Worm (Caenorhabditis elegans): Measurements from ENCODE around the gene nbs-1.

DNA sequence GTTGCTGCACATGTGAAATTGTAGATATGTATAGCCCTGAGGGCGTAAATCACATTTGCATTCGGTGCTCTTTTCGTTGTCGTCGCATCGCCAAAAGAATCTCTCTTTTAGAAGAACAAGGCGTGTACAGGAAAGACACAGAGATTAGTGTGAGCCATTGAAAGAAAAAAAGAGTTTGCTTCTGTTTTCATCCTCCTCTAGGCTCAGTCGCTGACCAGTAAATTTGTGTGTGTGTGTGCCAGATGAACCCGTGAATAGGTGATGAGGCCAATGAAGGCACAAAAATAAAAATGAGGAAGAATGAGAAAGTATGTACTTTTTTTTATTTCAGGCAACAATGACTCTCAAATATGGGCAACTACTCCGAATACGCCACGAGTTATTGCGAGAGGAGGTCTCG lies 16.1 kb upstream of the nbs-1 start, which contains the start of gene mat-2:
- TF ChIP-seq F26F4.8 (GFP tag; conservative IDR thresholded peaks at IDR 0.05), result no peak
- TF ChIP-seq skn-1 (tag; optimal IDR thresholded peaks at IDR 0.05), result no peak
- no peak for TF ChIP-seq nhr-77 (tag; optimal IDR thresholded peaks at IDR 0.05)
- no peak for TF ChIP-seq pqm-1 (tag; optimal IDR thresholded peaks at IDR 0.05)
- TF ChIP-seq jun-1 (tag; optimal IDR thresholded peaks at IDR 0.05), result no peak
- TF ChIP-seq pha-4 (GFP tag; IDR thresholded peaks at IDR 0.05), result no peak
- no peak for TF ChIP-seq pha-4 (tag; optimal IDR thresholded peaks at IDR 0.05)
- no peak for TF ChIP-seq saeg-2 (GFP tag; IDR thresholded peaks at IDR 0.05)
- TF ChIP-seq ztf-11 (tag; optimal IDR thresholded peaks at IDR 0.05), result no peak
